Fruit fly (Drosophila melanogaster): ENCODE data around the gene Las.

dm6 chr3L:20467433-20467832 is 35.3 kb upstream of the Las start:
- TF ChIP-seq CG32264 (GFP tag; optimal IDR thresholded peaks at IDR 0.05) (no peak), rgr (GFP tag; optimal IDR thresholded peaks at IDR 0.05) (no peak), N (GFP tag; optimal IDR thresholded peaks at IDR 0.05) (no peak), CrebA (GFP tag; optimal IDR thresholded peaks at IDR 0.05; ENCODE audit: borderline replicate concordance) (no peak), Mio (GFP tag; optimal IDR thresholded peaks at IDR 0.05) (no peak), psq (GFP tag; optimal IDR thresholded peaks at IDR 0.05) (no peak)

Measured in whole organism, wandering third instar larva.